Fruit fly (Drosophila melanogaster) whole organism, embryonic: ENCODE results near the gene RpS12.

Source experiments
- B-H1 ChIP-seq: fragments of 200-800 bp; sonication (Bioruptor generic); IDR thresholded peaks from 3 replicates; pipeline ENCODE4 v1.3.6; 2022; ENCODE audit warnings: missing biosample characterization, missing genetic modification characterization
- CG10543 ChIP-seq: fragments of 200-800 bp; sonication (Bioruptor generic); optimal IDR thresholded peaks from 3 replicates; lab custom pipeline; 2017; ENCODE audit warnings: missing biosample characterization, mild to moderate bottlenecking, missing genetic modification characterization, moderate library complexity
- CG10959 ChIP-seq: fragments of 200-800 bp; sonication (Bioruptor generic); IDR thresholded peaks from 2 replicates; pipeline ENCODE4 v1.3.6; 2022; ENCODE audit warnings: missing biosample characterization, missing genetic modification characterization
- CG11247 ChIP-seq: fragments of 200-800 bp; sonication (Bioruptor generic); IDR thresholded peaks from 2 replicates; pipeline ENCODE4 v1.3.6; 2022; ENCODE audit warnings: missing biosample characterization, missing genetic modification characterization
- CG11504 ChIP-seq: fragments of 200-800 bp; sonication (Bioruptor generic); optimal IDR thresholded peaks from 3 replicates; lab custom pipeline; 2019; ENCODE audit warnings: missing biosample characterization, mild to moderate bottlenecking, missing genetic modification characterization, moderate library complexity
- CG13624 ChIP-seq: fragments of 200-800 bp; sonication (Bioruptor generic); optimal IDR thresholded peaks from 2 replicates; lab custom pipeline; 2016; ENCODE audit warnings: missing biosample characterization, missing genetic modification characterization
- CG17361 ChIP-seq: fragments of 200-800 bp; sonication (Bioruptor generic); IDR thresholded peaks from 3 replicates; pipeline ENCODE4 v1.3.6; 2022; ENCODE audit warnings: missing biosample characterization, missing genetic modification characterization
- CG17802 ChIP-seq: fragments of 200-800 bp; sonication (Bioruptor generic); optimal IDR thresholded peaks from 2 replicates; lab custom pipeline; 2018; ENCODE audit warnings: missing biosample characterization, mild to moderate bottlenecking, missing genetic modification characterization, moderate library complexity
- CG18262 ChIP-seq: fragments of 200-800 bp; optimal IDR thresholded peaks from 3 replicates; lab custom pipeline; 2019; ENCODE audit warnings: missing biosample characterization, mild to moderate bottlenecking, missing genetic modification characterization, moderate library complexity
- CG2678 ChIP-seq: fragments of 200-800 bp; sonication (Bioruptor generic); optimal IDR thresholded peaks from 3 replicates; lab custom pipeline; 2019; ENCODE audit warnings: missing biosample characterization, mild to moderate bottlenecking, missing genetic modification characterization, moderate library complexity
- CG3281 ChIP-seq: fragments of 200-800 bp; sonication (Bioruptor generic); optimal IDR thresholded peaks from 3 replicates; lab custom pipeline; 2017; ENCODE audit warnings: missing biosample characterization, mild to moderate bottlenecking, missing genetic modification characterization
- CG34376 ChIP-seq: fragments of 200-800 bp; sonication (Bioruptor generic); optimal IDR thresholded peaks from 2 replicates; lab custom pipeline; 2018; ENCODE audit warnings: missing biosample characterization, mild to moderate bottlenecking, missing genetic modification characterization
- CG6689 ChIP-seq: fragments of 200-800 bp; sonication (Bioruptor generic); IDR thresholded peaks from 2 replicates; pipeline ENCODE4 v1.3.6; 2022; ENCODE audit warnings: missing biosample characterization, missing genetic modification characterization
- CG6765 ChIP-seq: fragments of 200-800 bp; sonication (Bioruptor generic); optimal IDR thresholded peaks from 3 replicates; lab custom pipeline; 2017; ENCODE audit warnings: missing biosample characterization, mild to moderate bottlenecking, missing genetic modification characterization
- Camta ChIP-seq: fragments of 200-800 bp; sonication (Bioruptor generic); optimal IDR thresholded peaks from 2 replicates; lab custom pipeline; 2016; ENCODE audit warnings: missing biosample characterization, missing genetic modification characterization
- E2f1 ChIP-seq: fragments of 200-800 bp; sonication (Bioruptor generic); IDR thresholded peaks from 2 replicates; pipeline ENCODE4 v1.3.6; 2022; ENCODE audit warnings: missing biosample characterization, missing genetic modification characterization
- Ets65A ChIP-seq: fragments of 200-800 bp; sonication (Bioruptor generic); peaks from one replicate; lab custom pipeline; 2016; ENCODE audit warnings: missing biosample characterization, missing genetic modification characterization
- HHEX ChIP-seq: fragments of 200-800 bp; sonication (Bioruptor generic); optimal IDR thresholded peaks from 3 replicates; lab custom pipeline; 2017; ENCODE audit warnings: missing biosample characterization, mild to moderate bottlenecking, missing genetic modification characterization, missing genetic modification reagents
- HLH3B ChIP-seq: fragments of 200-800 bp; sonication (Bioruptor generic); IDR thresholded peaks from 2 replicates; pipeline ENCODE4 v1.3.6; 2022; ENCODE audit warnings: missing biosample characterization, missing genetic modification characterization
- Hr78 ChIP-seq, 2 experiments: fragments of 200-800 bp in 1 of 2; fragments of >200 bp in 1 of 2; sonication (Bioruptor generic) in 1 of 2; optimal IDR thresholded peaks; 2 replicates each; lab custom pipeline; 2017 to 2019; ENCODE audit warnings: missing biosample characterization in 2 of 2, missing genetic modification characterization in 2 of 2, mild to moderate bottlenecking in 1 of 2, moderate library complexity in 1 of 2
- Med ChIP-seq: fragments of 200-800 bp; sonication (Bioruptor generic); peaks from one replicate; lab custom pipeline; 2016; ENCODE audit warnings: missing biosample characterization, missing genetic modification characterization, mild to moderate bottlenecking, inconsistent platforms, moderate library complexity
- Oaz ChIP-seq: fragments of 200-800 bp; sonication (Bioruptor generic); IDR thresholded peaks from 2 replicates; pipeline ENCODE4 v1.3.6; 2022; ENCODE audit warnings: missing biosample characterization, missing genetic modification characterization
- Oli ChIP-seq: fragments of 200-800 bp; sonication (Bioruptor generic); optimal IDR thresholded peaks from 2 replicates; lab custom pipeline; 2018; ENCODE audit warnings: missing biosample characterization, mild to moderate bottlenecking, missing genetic modification characterization, moderate library complexity
- Opbp ChIP-seq: fragments of 200-800 bp; sonication (Bioruptor generic); IDR thresholded peaks from 3 replicates; pipeline ENCODE4 v1.3.6; 2022; ENCODE audit warnings: missing biosample characterization, missing genetic modification characterization; ENCODE audit not compliant: partially characterized antibody
- Pdp1 ChIP-seq, 2 experiments: fragments of 200-800 bp; sonication (Bioruptor generic); optimal IDR thresholded peaks; 3 replicates each; lab custom pipeline; 2016; ENCODE audit warnings: missing biosample characterization in 2 of 2, missing genetic modification characterization in 2 of 2, mild to moderate bottlenecking in 1 of 2, moderate library complexity in 1 of 2
- Poxn ChIP-seq: fragments of 200-800 bp; sonication (Bioruptor generic); IDR thresholded peaks from 2 replicates; pipeline ENCODE4 v1.3.6; 2022; ENCODE audit warnings: missing biosample characterization, missing genetic modification characterization
- Ssrp ChIP-seq: fragments of 200-800 bp; sonication (Bioruptor generic); optimal IDR thresholded peaks from 2 replicates; lab custom pipeline; 2018; ENCODE audit warnings: missing biosample characterization, mild to moderate bottlenecking, missing genetic modification characterization, moderate library complexity
- al ChIP-seq: fragments of 200-800 bp; sonication (Bioruptor generic); IDR thresholded peaks from 2 replicates; pipeline ENCODE4 v1.3.6; 2022; ENCODE audit warnings: missing biosample characterization, missing genetic modification characterization
- az2 ChIP-seq: fragments of 200-800 bp; sonication (Bioruptor generic); optimal IDR thresholded peaks from 3 replicates; lab custom pipeline; 2016; ENCODE audit warnings: missing biosample characterization, missing genetic modification characterization
- bbx ChIP-seq: fragments of 200-800 bp; sonication (Bioruptor generic); IDR thresholded peaks from 2 replicates; pipeline ENCODE4 v1.3.6; 2022; ENCODE audit warnings: missing biosample characterization, missing genetic modification characterization; ENCODE audit not compliant: partially characterized antibody
- bigmax ChIP-seq: fragments of 200-800 bp; sonication (Bioruptor generic); optimal IDR thresholded peaks from 2 replicates; lab custom pipeline; 2018; ENCODE audit warnings: missing biosample characterization, mild to moderate bottlenecking, missing genetic modification characterization
- ci ChIP-seq: fragments of 200-800 bp; sonication (Bioruptor generic); IDR thresholded peaks from 3 replicates; pipeline ENCODE4 v1.3.6; 2022; ENCODE audit warnings: missing biosample characterization, missing genetic modification characterization
- eve ChIP-seq, 2 experiments: fragments of >200 bp; optimal IDR thresholded peaks; 2 replicates each; lab custom pipeline; 2017; ENCODE audit warnings: missing biosample characterization in 2 of 2, missing genetic modification characterization in 2 of 2
- fd102C ChIP-seq: fragments of 200-800 bp; sonication (Bioruptor generic); optimal IDR thresholded peaks from 2 replicates; lab custom pipeline; 2018; ENCODE audit warnings: missing biosample characterization, mild to moderate bottlenecking, missing genetic modification characterization, moderate library complexity
- grau ChIP-seq: fragments of 200-800 bp; optimal IDR thresholded peaks from 3 replicates; lab custom pipeline; 2019; ENCODE audit warnings: missing biosample characterization, mild to moderate bottlenecking, missing genetic modification characterization, moderate library complexity
- jing ChIP-seq: fragments of 200-800 bp; sonication (Bioruptor generic); optimal IDR thresholded peaks from 2 replicates; lab custom pipeline; 2018; ENCODE audit warnings: missing biosample characterization, mild to moderate bottlenecking, missing genetic modification characterization
- kay ChIP-seq: fragments of 200-800 bp; sonication (Bioruptor generic); optimal IDR thresholded peaks from 2 replicates; lab custom pipeline; 2016; ENCODE audit warnings: missing biosample characterization, missing genetic modification characterization
- pan ChIP-seq, 4 experiments: fragments of >200 bp in 3 of 4; fragments of 200-800 bp in 1 of 4; sonication (Bioruptor generic) in 1 of 4; optimal IDR thresholded peaks in 3 of 4; IDR thresholded peaks in 1 of 4; 2 replicates each; pipeline versions ENCODE4 v1.3.6 to Lab custom; 2017 to 2022; ENCODE audit warnings: missing biosample characterization in 2 of 4, missing genetic modification characterization in 2 of 4, mixed read lengths in 1 of 4
- pita ChIP-seq: fragments of 200-800 bp; sonication (Bioruptor generic); optimal IDR thresholded peaks from 2 replicates; lab custom pipeline; 2017; ENCODE audit warnings: missing biosample characterization, mild to moderate bottlenecking, missing genetic modification characterization
- ranshi ChIP-seq: fragments of 200-800 bp; sonication (Bioruptor generic); IDR thresholded peaks from 2 replicates; pipeline ENCODE4 v1.3.6; 2022; ENCODE audit warnings: missing biosample characterization, missing genetic modification characterization
- repo ChIP-seq: fragments of 200-800 bp; sonication (Bioruptor generic); optimal IDR thresholded peaks from 2 replicates; lab custom pipeline; 2016; ENCODE audit warnings: missing biosample characterization, missing genetic modification characterization
- scrt ChIP-seq: fragments of 200-800 bp; sonication (Bioruptor generic); optimal IDR thresholded peaks from 2 replicates; lab custom pipeline; 2018; ENCODE audit warnings: missing biosample characterization, mild to moderate bottlenecking, missing genetic modification characterization, moderate library complexity
- sens ChIP-seq: fragments of 200-800 bp; sonication (Bioruptor generic); peaks from one replicate; lab custom pipeline; 2016; ENCODE audit warnings: missing biosample characterization, missing genetic modification characterization
- sima ChIP-seq: fragments of 200-800 bp; sonication (Bioruptor generic); optimal IDR thresholded peaks from 2 replicates; lab custom pipeline; 2016; ENCODE audit warnings: missing biosample characterization, missing genetic modification characterization
- sob ChIP-seq: fragments of 200-800 bp; sonication (Bioruptor generic); IDR thresholded peaks from 2 replicates; pipeline ENCODE4 v1.3.6; 2022; ENCODE audit warnings: missing biosample characterization, missing genetic modification characterization
- stc ChIP-seq: fragments of 200-800 bp; sonication (Bioruptor generic); IDR thresholded peaks from 2 replicates; pipeline ENCODE4 v1.3.6; 2022; ENCODE audit warnings: missing biosample characterization, missing genetic modification characterization
- tgo ChIP-seq: fragments of 200-800 bp; sonication (Bioruptor generic); IDR thresholded peaks from 3 replicates; pipeline ENCODE4 v1.3.6; 2022; ENCODE audit warnings: missing biosample characterization, missing genetic modification characterization
- tll ChIP-seq, 2 experiments: fragments of 200-800 bp in 1 of 2; fragments of >200 bp in 1 of 2; sonication (Bioruptor generic) in 1 of 2; optimal IDR thresholded peaks; 2 replicates each; lab custom pipeline; 2017 to 2019; ENCODE audit warnings: missing biosample characterization in 2 of 2, missing genetic modification characterization in 2 of 2, mild to moderate bottlenecking in 1 of 2, moderate library complexity in 1 of 2
- zf30C ChIP-seq: fragments of 200-800 bp; sonication (Bioruptor generic); optimal IDR thresholded peaks from 3 replicates; lab custom pipeline; 2018; ENCODE audit warnings: missing biosample characterization, mild to moderate bottlenecking, missing genetic modification characterization

Gene RpS12

DNA sequence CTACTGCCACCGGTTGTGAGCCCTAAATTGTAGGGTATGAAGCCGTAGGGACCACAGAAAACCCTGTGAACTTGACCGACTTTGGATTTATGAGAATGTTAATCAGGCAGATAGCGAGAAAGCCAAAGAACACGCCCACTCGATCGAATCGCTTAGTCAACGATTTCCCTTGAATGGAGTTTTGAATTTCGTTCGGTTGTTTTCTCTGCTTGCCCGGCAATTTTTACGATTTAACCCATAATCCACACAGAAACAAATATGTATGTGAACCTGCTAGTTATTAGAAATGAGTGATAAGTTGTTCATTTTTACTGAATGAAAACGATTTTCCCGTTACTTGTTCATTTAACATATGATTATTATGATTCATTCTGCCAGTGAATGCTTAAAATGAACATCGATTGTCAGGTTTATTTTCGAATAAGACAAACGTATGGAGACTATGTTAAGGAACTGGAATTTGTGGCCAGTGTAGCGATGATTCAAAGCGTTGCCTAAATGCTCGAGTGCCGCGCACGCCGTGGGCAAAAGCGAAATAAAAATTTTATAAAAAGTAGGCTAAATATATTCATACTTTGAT lies 7.0 kb downstream of the RpS12 start (continued):
- TF ChIP-seq CG11247 (GFP tag; lab: Robert Waterston, UW): no peak
- no peak for TF ChIP-seq eve (GFP tag; optimal IDR thresholded peaks at IDR 0.05; lab: Kevin White, UChicago)
- no peak for TF ChIP-seq CG6689 (GFP tag; lab: Robert Waterston, UW)
- TF ChIP-seq HHEX (GFP tag; lab: Kevin White, UChicago): peak; percentile 27
- TF ChIP-seq bbx: no peak
- 0 out of 3 replicates have a peak, but pooled peaks have one; percentile 35 for TF ChIP-seq CG17361
- no peak for TF ChIP-seq CG3281 (GFP tag; lab: Kevin White, UChicago)
- TF ChIP-seq repo (GFP tag; lab: Kevin White, UChicago): no peak
- TF ChIP-seq B-H1 (GFP tag; lab: Robert Waterston, UW): no peak
- TF ChIP-seq E2f1 (GFP tag; lab: Robert Waterston, UW): no peak
- peak; percentile 18; the same call in 1 of the 2 replicates for TF ChIP-seq sob (GFP tag; lab: Robert Waterston, UW)
- no peak for TF ChIP-seq Camta
- no peak for TF ChIP-seq ranshi (GFP tag; lab: Robert Waterston, UW)
- TF ChIP-seq Hr78 (GFP tag; optimal IDR thresholded peaks at IDR 0.05; lab: Kevin White, UChicago): no peak
- no peak for TF ChIP-seq CG10959 (GFP tag; lab: Robert Waterston, UW)
- TF ChIP-seq stc (GFP tag; lab: Robert Waterston, UW): no peak
- TF ChIP-seq CG18262 (tag; lab: Kevin White, UChicago): peak; percentile 25
- TF ChIP-seq CG10543 (GFP tag; lab: Kevin White, UChicago): no peak
- TF ChIP-seq kay (GFP tag; lab: Kevin White, UChicago): peak; percentile 42
- TF ChIP-seq sima (GFP tag; lab: Kevin White, UChicago): no peak
- 0 out of 2 replicates have a peak, but pooled peaks have one; percentile 26 for TF ChIP-seq Oaz (GFP tag; lab: Robert Waterston, UW)
- TF ChIP-seq scrt (GFP tag; lab: Kevin White, UChicago): no peak
- TF ChIP-seq HLH3B (GFP tag; lab: Robert Waterston, UW): no peak
- TF ChIP-seq CG13624 (GFP tag; lab: Kevin White, UChicago): no peak
- TF ChIP-seq Ssrp (tag; lab: Kevin White, UChicago): peak; percentile 1
- no peak for TF ChIP-seq CG17802 (tag; lab: Kevin White, UChicago)
- TF ChIP-seq Pdp1 (GFP tag; optimal IDR thresholded peaks at IDR 0.05; lab: Kevin White, UChicago): peak in 1 of 2 experiments; percentile 16
- TF ChIP-seq pan (optimal IDR thresholded peaks at IDR 0.05; lab: Kevin White, UChicago): no peak
- TF ChIP-seq pan (GFP tag; optimal IDR thresholded peaks at IDR 0.05 in 1 of 2, IDR thresholded peaks at IDR 0.05 in 1 of 2): peak in 1 of 2 experiments; percentile 53
- TF ChIP-seq al (GFP tag; lab: Robert Waterston, UW): no peak
- no peak for TF ChIP-seq pita
- TF ChIP-seq fd102C (GFP tag; lab: Kevin White, UChicago): no peak
- TF ChIP-seq Opbp (GFP tag; lab: Robert Waterston, UW): no peak
- TF ChIP-seq bigmax (GFP tag; lab: Kevin White, UChicago): no peak
- no peak for TF ChIP-seq CG34376 (GFP tag; lab: Kevin White, UChicago)
- TF ChIP-seq Oli (tag; lab: Kevin White, UChicago): peak; percentile 47
- TF ChIP-seq Poxn (GFP tag; lab: Robert Waterston, UW): no peak
- TF ChIP-seq CG2678 (tag; lab: Kevin White, UChicago): peak; percentile 44
- TF ChIP-seq sens (GFP tag; lab: Kevin White, UChicago): peak; percentile 79
- TF ChIP-seq Med: peak; percentile 61
- peak; percentile 79 for TF ChIP-seq Ets65A (GFP tag; lab: Kevin White, UChicago)
- TF ChIP-seq CG6765 (GFP tag; lab: Kevin White, UChicago): no peak
- TF ChIP-seq jing (GFP tag; lab: Kevin White, UChicago): peak; percentile 2
- no peak for TF ChIP-seq tll (GFP tag; optimal IDR thresholded peaks at IDR 0.05; lab: Kevin White, UChicago)
- 0 out of 3 replicates have a peak, but pooled peaks have one; percentile 22 for TF ChIP-seq ci (GFP tag; lab: Robert Waterston, UW)
- TF ChIP-seq tgo: 0 out of 3 replicates have a peak, but pooled peaks have one; percentile 20
- peak; percentile 39 for TF ChIP-seq grau
- peak; percentile 11 for TF ChIP-seq az2 (GFP tag; lab: Kevin White, UChicago)
- TF ChIP-seq zf30C (GFP tag; lab: Kevin White, UChicago): peak; percentile 33
- peak; percentile 61 for TF ChIP-seq CG11504 (tag; lab: Kevin White, UChicago)
